Worm (Caenorhabditis elegans) whole organism, L1 larva: ENCODE results near the gene F41H10.12.

Experiments
- blmp-1 ChIP-seq: fragments of 150-350 bp; optimal IDR thresholded peaks from 2 replicates; lab custom pipeline; 2014; ENCODE audit warnings: missing biosample characterization, missing genetic modification characterization
- ceh-90 ChIP-seq: sonication (generic microtip); optimal IDR thresholded peaks from 2 replicates; lab custom pipeline; 2016; ENCODE audit warnings: missing genetic modification characterization, missing compliant biosample characterization
- fkh-10 ChIP-seq: sonication (generic microtip); optimal IDR thresholded peaks from 2 replicates; lab custom pipeline; 2017; ENCODE audit warnings: missing biosample characterization, missing genetic modification reagents, missing genetic modification characterization
- mef-2 ChIP-seq: fragments of 150-350 bp; optimal IDR thresholded peaks from 2 replicates; lab custom pipeline; 2014; ENCODE audit warnings: missing biosample characterization, missing genetic modification characterization
- nhr-12 ChIP-seq: sonication (generic microtip); optimal IDR thresholded peaks from 2 replicates; lab custom pipeline; 2017; ENCODE audit warnings: missing biosample characterization, missing genetic modification characterization
- nhr-28 ChIP-seq: fragments of 150-350 bp; optimal IDR thresholded peaks from 2 replicates; lab custom pipeline; 2014; ENCODE audit warnings: missing biosample characterization, missing genetic modification characterization
- nhr-84 ChIP-seq: sonication (generic microtip); optimal IDR thresholded peaks from 2 replicates; lab custom pipeline; 2017; ENCODE audit warnings: missing biosample characterization, missing genetic modification characterization
- pag-3 ChIP-seq: sonication (generic microtip); optimal IDR thresholded peaks from 2 replicates; lab custom pipeline; 2017; ENCODE audit warnings: missing genetic modification characterization, mild to moderate bottlenecking, missing compliant biosample characterization, antibody characterized with exemption, borderline replicate concordance; ENCODE audit not compliant: insufficient read depth
- unc-62 ChIP-seq: fragments of 150-350 bp; optimal IDR thresholded peaks from 2 replicates; lab custom pipeline; 2014; ENCODE audit warnings: missing biosample characterization, missing genetic modification reagents, missing genetic modification characterization
- zag-1 ChIP-seq: fragments of 150-350 bp; optimal IDR thresholded peaks from 2 replicates; lab custom pipeline; 2014; ENCODE audit warnings: missing biosample characterization, missing genetic modification characterization

- TF ChIP-seq nhr-12 (tag; lab: Kevin White, UChicago) (no peak), blmp-1 (no peak), zag-1 (tag; lab: Kevin White, UChicago) (no peak), nhr-84 (tag; lab: Kevin White, UChicago) (no peak), unc-62 (GFP tag; lab: Kevin White, UChicago) (no peak), pag-3 (no peak), ceh-90 (tag; lab: Kevin White, UChicago) (no peak), mef-2 (tag; lab: Kevin White, UChicago) (no peak), nhr-28 (no peak), fkh-10 (GFP tag; lab: Kevin White, UChicago) (no peak)
Measured at ce11 chrIV:5385020-5385419, at the start of gene F41H10.12.
